Worm (Caenorhabditis elegans): ENCODE measurements around the gene eat-6.

eat-6 gene

DNA sequence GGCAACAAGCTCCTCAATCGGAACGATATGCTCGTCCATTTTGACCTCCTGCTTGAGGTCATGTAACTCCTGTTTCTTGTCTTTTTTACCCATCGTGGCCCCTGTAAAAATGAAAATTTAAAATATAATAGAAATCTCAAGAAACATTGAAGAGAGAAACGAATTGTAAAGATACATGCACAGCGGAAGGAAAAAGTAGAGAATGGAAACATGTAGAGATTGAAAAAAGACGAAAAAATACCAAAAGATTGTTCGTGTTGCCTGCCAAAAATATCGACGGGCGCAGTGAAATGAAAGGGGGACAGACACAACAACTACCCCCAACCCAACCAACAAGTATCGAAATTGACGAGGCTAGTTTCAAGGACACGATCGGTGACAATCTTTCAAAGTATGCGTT is at the start of gene eat-6:
Gene eat-6 (minus strand): TSS at position 101 of the 400 bp plus-strand sequence.
- no peak for TF ChIP-seq ztf-23 (GFP tag; IDR thresholded peaks at IDR 0.05)

DNA sequence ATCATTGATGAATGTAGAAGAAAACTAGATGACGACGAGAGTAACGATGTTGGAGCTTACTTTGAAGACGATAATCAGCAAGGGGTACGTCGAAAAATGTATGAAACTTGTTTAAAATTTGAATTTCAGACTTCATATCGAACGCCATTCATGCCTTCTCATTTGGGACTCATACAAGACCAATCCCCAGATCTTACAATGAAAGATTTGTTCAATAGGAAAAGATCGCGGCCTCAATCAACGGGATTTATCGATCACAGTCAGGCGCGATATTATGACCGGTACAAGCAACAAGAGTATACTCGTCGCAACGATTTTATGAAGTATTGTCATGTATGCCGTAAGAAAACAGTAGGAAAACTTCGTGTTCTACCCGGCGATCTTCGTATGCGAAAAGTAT is 47.0 kb upstream of the eat-6 start:
- no peak for TF ChIP-seq ztf-23 (GFP tag; IDR thresholded peaks at IDR 0.05)
- no peak for TF ChIP-seq T22C8.4 (GFP tag; IDR thresholded peaks at IDR 0.05)

ce11 chrV:13176117-13176753 is 46.4 kb upstream of the eat-6 start, which contains the start of gene him-17:
TSS of gene him-17 (plus strand) at chrV:13176711.
- TF ChIP-seq T22C8.4 (GFP tag; IDR thresholded peaks at IDR 0.05) (no peak), flt-1 (GFP tag; IDR thresholded peaks at IDR 0.05) (peak; percentile 70; the same call in 1 of the 2 replicates), cog-1 (tag; optimal IDR thresholded peaks at IDR 0.05) (peak; percentile 50), klf-2 (GFP tag; conservative IDR thresholded peaks at IDR 0.05) (peak; percentile 68; the same call in 1 of the 2 replicates), tab-1 (GFP tag; IDR thresholded peaks at IDR 0.05) (no peak), ztf-23 (GFP tag; IDR thresholded peaks at IDR 0.05) (peak; percentile 72; the same call in 1 of the 2 replicates), ref-1 (GFP tag; conservative IDR thresholded peaks at IDR 0.05) (no peak), med-1 (GFP tag; optimal IDR thresholded peaks at IDR 0.05; ENCODE audit: insufficient read depth) (peak; percentile 61), ztf-29 (GFP tag; IDR thresholded peaks at IDR 0.05) (no peak)

- TF ChIP-seq ztf-23 (GFP tag; IDR thresholded peaks at IDR 0.05) (no peak), T22C8.4 (GFP tag; IDR thresholded peaks at IDR 0.05) (no peak)
Measured at ce11 chrV:13173718-13174117, 43.9 kb upstream of the eat-6 start.

ce11 chrV:13170497-13170896 is 40.7 kb upstream of the eat-6 start:
- no peak for TF ChIP-seq tab-1 (GFP tag; IDR thresholded peaks at IDR 0.05)
- no peak for TF ChIP-seq T22C8.4 (GFP tag; IDR thresholded peaks at IDR 0.05)
- TF ChIP-seq cog-1 (tag; optimal IDR thresholded peaks at IDR 0.05) = no peak
- no peak for TF ChIP-seq med-1 (GFP tag; optimal IDR thresholded peaks at IDR 0.05; ENCODE audit: insufficient read depth)

- no peak for TF ChIP-seq med-1 (GFP tag; optimal IDR thresholded peaks at IDR 0.05; ENCODE audit: insufficient read depth)
- TF ChIP-seq ref-1 (GFP tag; conservative IDR thresholded peaks at IDR 0.05) = no peak
- no peak for TF ChIP-seq ztf-29 (GFP tag; IDR thresholded peaks at IDR 0.05)
- TF ChIP-seq ztf-23 (GFP tag; IDR thresholded peaks at IDR 0.05) = no peak
- TF ChIP-seq T22C8.4 (GFP tag; IDR thresholded peaks at IDR 0.05) = no peak
Measured at ce11 chrV:13166582-13166981, 36.8 kb upstream of the eat-6 start.

DNA sequence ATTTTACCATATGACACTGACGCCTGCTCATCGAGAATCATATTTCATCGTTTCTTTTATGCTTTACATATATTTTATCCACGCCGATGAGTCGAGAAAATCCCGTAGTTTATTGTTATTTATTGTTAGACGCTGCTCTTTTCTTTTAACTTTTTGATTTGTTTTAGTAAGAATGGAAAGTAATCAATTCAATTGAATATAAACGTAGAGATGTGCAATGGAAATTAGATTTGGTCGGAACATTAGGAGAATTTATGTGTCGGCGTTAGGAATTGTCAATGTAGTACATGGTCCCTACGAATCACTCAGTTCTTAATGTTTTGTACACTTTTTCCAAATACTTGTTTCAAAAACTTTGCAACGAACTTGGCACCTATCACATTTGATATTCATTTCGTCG is 35.4 kb upstream of the eat-6 start:
- TF ChIP-seq ztf-29 (GFP tag; IDR thresholded peaks at IDR 0.05) = no peak
- TF ChIP-seq tab-1 (GFP tag; IDR thresholded peaks at IDR 0.05) = no peak
- TF ChIP-seq med-1 (GFP tag; optimal IDR thresholded peaks at IDR 0.05; ENCODE audit: insufficient read depth) = no peak
- TF ChIP-seq cog-1 (tag; optimal IDR thresholded peaks at IDR 0.05) = no peak
- TF ChIP-seq klf-2 (GFP tag; conservative IDR thresholded peaks at IDR 0.05) = no peak
- no peak for TF ChIP-seq flt-1 (GFP tag; IDR thresholded peaks at IDR 0.05)
- TF ChIP-seq ztf-23 (GFP tag; IDR thresholded peaks at IDR 0.05) = no peak
- TF ChIP-seq T22C8.4 (GFP tag; IDR thresholded peaks at IDR 0.05) = no peak
- TF ChIP-seq ref-1 (GFP tag; conservative IDR thresholded peaks at IDR 0.05) = no peak

- no peak for TF ChIP-seq flt-1 (GFP tag; IDR thresholded peaks at IDR 0.05)
- TF ChIP-seq ref-1 (GFP tag; conservative IDR thresholded peaks at IDR 0.05) = no peak
- no peak for TF ChIP-seq klf-2 (GFP tag; conservative IDR thresholded peaks at IDR 0.05)
- TF ChIP-seq tab-1 (GFP tag; IDR thresholded peaks at IDR 0.05) = no peak
- TF ChIP-seq med-1 (GFP tag; optimal IDR thresholded peaks at IDR 0.05; ENCODE audit: insufficient read depth) = no peak
- no peak for TF ChIP-seq ztf-29 (GFP tag; IDR thresholded peaks at IDR 0.05)
- TF ChIP-seq T22C8.4 (GFP tag; IDR thresholded peaks at IDR 0.05) = no peak
- no peak for TF ChIP-seq cog-1 (tag; optimal IDR thresholded peaks at IDR 0.05)
- no peak for TF ChIP-seq ztf-23 (GFP tag; IDR thresholded peaks at IDR 0.05)
Measured at ce11 chrV:13163841-13164240, 34.0 kb upstream of the eat-6 start.

ce11 chrV:13162885-13163284 is 33.1 kb upstream of the eat-6 start:
- no peak for TF ChIP-seq T22C8.4 (GFP tag; IDR thresholded peaks at IDR 0.05)
- TF ChIP-seq flt-1 (GFP tag; IDR thresholded peaks at IDR 0.05) = no peak
- TF ChIP-seq med-1 (GFP tag; optimal IDR thresholded peaks at IDR 0.05; ENCODE audit: insufficient read depth) = no peak
- TF ChIP-seq klf-2 (GFP tag; conservative IDR thresholded peaks at IDR 0.05) = no peak
- no peak for TF ChIP-seq tab-1 (GFP tag; IDR thresholded peaks at IDR 0.05)
- no peak for TF ChIP-seq cog-1 (tag; optimal IDR thresholded peaks at IDR 0.05)
- no peak for TF ChIP-seq ztf-29 (GFP tag; IDR thresholded peaks at IDR 0.05)
- TF ChIP-seq ztf-23 (GFP tag; IDR thresholded peaks at IDR 0.05) = no peak
- TF ChIP-seq ref-1 (GFP tag; conservative IDR thresholded peaks at IDR 0.05) = no peak

DNA sequence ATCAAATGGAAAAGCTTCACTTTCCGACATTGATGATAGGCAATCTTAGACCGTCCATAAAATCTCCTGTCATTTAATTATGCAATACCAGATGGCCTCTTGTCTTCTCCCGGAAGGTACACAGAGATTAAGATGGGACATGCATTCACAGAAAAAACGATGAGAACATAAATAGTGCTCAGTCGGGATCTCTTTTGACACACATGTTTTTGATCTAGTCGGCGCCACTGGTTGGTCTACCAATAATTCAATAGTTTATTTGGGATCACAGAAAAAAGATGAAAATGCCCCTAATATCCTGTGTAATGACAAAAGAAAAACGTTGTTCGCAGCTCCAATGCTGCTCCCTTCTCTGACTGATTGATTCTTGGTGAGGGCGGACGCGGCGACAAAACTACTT is 31.3 kb upstream of the eat-6 start:
- no peak for TF ChIP-seq cog-1 (tag; optimal IDR thresholded peaks at IDR 0.05)
- no peak for TF ChIP-seq ztf-29 (GFP tag; IDR thresholded peaks at IDR 0.05)
- TF ChIP-seq ref-1 (GFP tag; conservative IDR thresholded peaks at IDR 0.05) = no peak
- no peak for TF ChIP-seq tab-1 (GFP tag; IDR thresholded peaks at IDR 0.05)
- no peak for TF ChIP-seq ztf-23 (GFP tag; IDR thresholded peaks at IDR 0.05)
- no peak for TF ChIP-seq flt-1 (GFP tag; IDR thresholded peaks at IDR 0.05)
- no peak for TF ChIP-seq T22C8.4 (GFP tag; IDR thresholded peaks at IDR 0.05)
- TF ChIP-seq med-1 (GFP tag; optimal IDR thresholded peaks at IDR 0.05; ENCODE audit: insufficient read depth) = no peak
- no peak for TF ChIP-seq klf-2 (GFP tag; conservative IDR thresholded peaks at IDR 0.05)

DNA sequence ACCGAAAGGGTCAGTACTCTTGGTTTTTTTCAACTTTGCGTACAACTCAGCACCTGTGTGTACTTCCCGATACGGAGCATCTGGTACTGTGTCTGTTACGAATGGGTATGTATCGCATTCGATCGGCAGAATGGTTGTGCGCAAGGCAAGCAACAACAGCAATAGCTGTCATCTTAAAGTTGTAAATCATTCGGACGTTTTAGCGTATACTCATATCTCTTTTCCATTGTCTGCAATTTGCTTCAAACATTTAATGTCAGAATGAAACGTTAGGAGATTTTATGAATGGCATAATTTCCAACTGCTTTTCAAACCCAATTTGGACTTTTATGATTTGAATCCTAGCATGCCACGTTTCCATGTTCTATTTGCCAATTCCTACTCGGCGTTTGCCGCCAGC is 27.3 kb upstream of the eat-6 start:
- no peak for TF ChIP-seq klf-2 (GFP tag; conservative IDR thresholded peaks at IDR 0.05)
